Fruit fly (Drosophila melanogaster) whole organism, embryonic: ENCODE results near the gene CG44405.

Experiments used
- CG10267 ChIP-seq: fragments of 200-800 bp; sonication (Bioruptor generic); optimal IDR thresholded peaks from 2 replicates; lab custom pipeline; 2018; ENCODE audit warnings: missing biosample characterization, mild to moderate bottlenecking, missing genetic modification characterization, moderate library complexity
- CG10321 ChIP-seq: fragments of 200-800 bp; sonication (Bioruptor generic); IDR thresholded peaks from 2 replicates; pipeline ENCODE4 v1.3.6; 2022; ENCODE audit warnings: missing biosample characterization, missing genetic modification characterization
- CG10543 ChIP-seq: fragments of 200-800 bp; sonication (Bioruptor generic); optimal IDR thresholded peaks from 3 replicates; lab custom pipeline; 2017; ENCODE audit warnings: missing biosample characterization, mild to moderate bottlenecking, missing genetic modification characterization, moderate library complexity
- CG10654 ChIP-seq: fragments of 200-800 bp; sonication (Bioruptor generic); optimal IDR thresholded peaks from 2 replicates; lab custom pipeline; 2016; ENCODE audit warnings: missing biosample characterization, missing genetic modification characterization
- CG11093 ChIP-seq: fragments of 200-800 bp; sonication (Bioruptor generic); IDR thresholded peaks from 3 replicates; pipeline ENCODE4 v1.3.6; 2022; ENCODE audit warnings: missing biosample characterization, missing genetic modification characterization
- CG11247 ChIP-seq: fragments of 200-800 bp; sonication (Bioruptor generic); IDR thresholded peaks from 2 replicates; pipeline ENCODE4 v1.3.6; 2022; ENCODE audit warnings: missing biosample characterization, missing genetic modification characterization
- CG11504 ChIP-seq: fragments of 200-800 bp; sonication (Bioruptor generic); optimal IDR thresholded peaks from 3 replicates; lab custom pipeline; 2019; ENCODE audit warnings: missing biosample characterization, mild to moderate bottlenecking, missing genetic modification characterization, moderate library complexity
- CG12391 ChIP-seq: fragments of 200-800 bp; sonication (Bioruptor generic); optimal IDR thresholded peaks from 3 replicates; lab custom pipeline; 2018; ENCODE audit warnings: missing biosample characterization, mild to moderate bottlenecking, missing genetic modification characterization, moderate library complexity
- CG13624 ChIP-seq: fragments of 200-800 bp; sonication (Bioruptor generic); optimal IDR thresholded peaks from 2 replicates; lab custom pipeline; 2016; ENCODE audit warnings: missing biosample characterization, missing genetic modification characterization
- CG13894 ChIP-seq: fragments of 200-800 bp; sonication (Bioruptor generic); optimal IDR thresholded peaks from 3 replicates; lab custom pipeline; 2018; ENCODE audit warnings: missing biosample characterization, mild to moderate bottlenecking, missing genetic modification characterization, moderate library complexity
- CG17802 ChIP-seq: fragments of 200-800 bp; sonication (Bioruptor generic); optimal IDR thresholded peaks from 2 replicates; lab custom pipeline; 2018; ENCODE audit warnings: missing biosample characterization, mild to moderate bottlenecking, missing genetic modification characterization, moderate library complexity
- CG2199 ChIP-seq: fragments of 200-800 bp; sonication (Bioruptor generic); IDR thresholded peaks from 3 replicates; pipeline ENCODE4 v1.3.6; 2022; ENCODE audit warnings: missing biosample characterization, missing genetic modification characterization
- CG2889 ChIP-seq: fragments of 200-800 bp; sonication (Bioruptor generic); IDR thresholded peaks from 3 replicates; pipeline ENCODE4 v1.3.6; 2022; ENCODE audit warnings: missing biosample characterization, missing genetic modification characterization
- CG34422 ChIP-seq: fragments of 200-800 bp; sonication (Bioruptor generic); IDR thresholded peaks from 3 replicates; pipeline ENCODE4 v1.3.6; 2022; ENCODE audit warnings: missing biosample characterization, missing genetic modification characterization
- CG3847 ChIP-seq: fragments of 200-800 bp; sonication (Bioruptor generic); IDR thresholded peaks from 2 replicates; pipeline ENCODE4 v1.3.6; 2022; ENCODE audit warnings: missing biosample characterization, missing genetic modification characterization
- CG4282 ChIP-seq: fragments of 200-800 bp; sonication (Bioruptor generic); optimal IDR thresholded peaks from 2 replicates; lab custom pipeline; 2016; ENCODE audit warnings: missing biosample characterization, missing genetic modification characterization
- CG5245 ChIP-seq: fragments of 200-800 bp; sonication (Bioruptor generic); optimal IDR thresholded peaks from 3 replicates; lab custom pipeline; 2016; ENCODE audit warnings: missing biosample characterization, missing genetic modification characterization
- CG6254 ChIP-seq: fragments of 200-800 bp; sonication (Bioruptor generic); optimal IDR thresholded peaks from 3 replicates; lab custom pipeline; 2017; ENCODE audit warnings: mild to moderate bottlenecking, missing biosample characterization, missing genetic modification reagents, missing genetic modification characterization
- CG6683 ChIP-seq: fragments of 200-800 bp; sonication (Bioruptor generic); optimal IDR thresholded peaks from 2 replicates; lab custom pipeline; 2017; ENCODE audit warnings: missing biosample characterization, mild to moderate bottlenecking, missing genetic modification characterization, missing genetic modification reagents
- CG6791 ChIP-seq: fragments of 200-800 bp; sonication (Bioruptor generic); IDR thresholded peaks from 3 replicates; pipeline ENCODE4 v1.3.6; 2022; ENCODE audit warnings: missing biosample characterization, missing genetic modification characterization; ENCODE audit not compliant: partially characterized antibody
- CG8765 ChIP-seq: fragments of 200-800 bp; sonication (Bioruptor generic); IDR thresholded peaks from 2 replicates; pipeline ENCODE4 v1.3.6; 2022; ENCODE audit warnings: missing biosample characterization, missing genetic modification characterization
- CG9727 ChIP-seq: fragments of 200-800 bp; sonication (Bioruptor generic); optimal IDR thresholded peaks from 3 replicates; lab custom pipeline; 2017; ENCODE audit warnings: missing biosample characterization, mild to moderate bottlenecking, missing genetic modification characterization
- Dek ChIP-seq: fragments of 200-800 bp; sonication (Bioruptor generic); optimal IDR thresholded peaks from 3 replicates; lab custom pipeline; 2019; ENCODE audit warnings: missing biosample characterization, mild to moderate bottlenecking, missing genetic modification characterization, moderate library complexity
- ERR ChIP-seq: fragments of 200-800 bp; sonication (Bioruptor generic); optimal IDR thresholded peaks from 2 replicates; lab custom pipeline; 2016; ENCODE audit warnings: missing biosample characterization, missing genetic modification characterization
- H2.0 ChIP-seq: fragments of 200-800 bp; sonication (Bioruptor generic); IDR thresholded peaks from 2 replicates; pipeline ENCODE4 v1.3.6; 2022; ENCODE audit warnings: missing biosample characterization, missing genetic modification characterization
- HHEX ChIP-seq: fragments of 200-800 bp; sonication (Bioruptor generic); optimal IDR thresholded peaks from 3 replicates; lab custom pipeline; 2017; ENCODE audit warnings: missing biosample characterization, mild to moderate bottlenecking, missing genetic modification characterization, missing genetic modification reagents
- HLH3B ChIP-seq: fragments of 200-800 bp; sonication (Bioruptor generic); IDR thresholded peaks from 2 replicates; pipeline ENCODE4 v1.3.6; 2022; ENCODE audit warnings: missing biosample characterization, missing genetic modification characterization
- HLHmδ ChIP-seq: fragments of 200-800 bp; sonication (Bioruptor generic); optimal IDR thresholded peaks from 2 replicates; lab custom pipeline; 2018; ENCODE audit warnings: missing biosample characterization, mild to moderate bottlenecking, missing genetic modification characterization, moderate library complexity
- Mad ChIP-seq: fragments of 200-800 bp; sonication (Bioruptor generic); optimal IDR thresholded peaks from 2 replicates; lab custom pipeline; 2016; ENCODE audit warnings: missing biosample characterization, missing genetic modification characterization
- Ptx1 ChIP-seq: fragments of 200-800 bp; sonication (Bioruptor generic); IDR thresholded peaks from 2 replicates; pipeline ENCODE4 v1.3.6; 2022; ENCODE audit warnings: missing biosample characterization, missing genetic modification characterization
- Scr ChIP-seq: fragments of 200-800 bp; sonication (Bioruptor generic); IDR thresholded peaks from 2 replicates; pipeline ENCODE4 v1.3.6; 2022; ENCODE audit warnings: missing biosample characterization, missing genetic modification characterization; ENCODE audit not compliant: partially characterized antibody
- Sox102F ChIP-seq: fragments of 200-800 bp; sonication (Bioruptor generic); optimal IDR thresholded peaks from 2 replicates; lab custom pipeline; 2018; ENCODE audit warnings: missing biosample characterization, mild to moderate bottlenecking, missing genetic modification characterization, moderate library complexity
- Sry-δ ChIP-seq: fragments of 200-800 bp; sonication (Bioruptor generic); optimal IDR thresholded peaks from 2 replicates; lab custom pipeline; 2016; ENCODE audit warnings: missing biosample characterization, missing genetic modification characterization
- Usf ChIP-seq: fragments of 200-800 bp; sonication (Bioruptor generic); optimal IDR thresholded peaks from 2 replicates; lab custom pipeline; 2017; ENCODE audit warnings: missing genotype, missing biosample characterization, missing genetic modification characterization
- abd-A ChIP-seq: fragments of 200-800 bp; sonication (Bioruptor generic); optimal IDR thresholded peaks from 3 replicates; lab custom pipeline; 2019; ENCODE audit warnings: missing biosample characterization, mild to moderate bottlenecking, missing genetic modification characterization, moderate library complexity
- amos ChIP-seq: fragments of 200-800 bp; sonication (Bioruptor generic); IDR thresholded peaks from 2 replicates; pipeline ENCODE4 v1.3.6; 2022; ENCODE audit warnings: missing biosample characterization, missing genetic modification characterization; ENCODE audit not compliant: partially characterized antibody
- ase ChIP-seq: fragments of 200-800 bp; sonication (Bioruptor generic); IDR thresholded peaks from 3 replicates; pipeline ENCODE4 v1.3.6; 2022; ENCODE audit warnings: missing biosample characterization, missing genetic modification characterization
- cas ChIP-seq: fragments of 200-800 bp; sonication (Bioruptor generic); IDR thresholded peaks from 2 replicates; pipeline ENCODE4 v1.3.6; 2022; ENCODE audit warnings: missing biosample characterization, missing genetic modification characterization
- dmrt11E ChIP-seq: fragments of 200-800 bp; sonication (Bioruptor generic); optimal IDR thresholded peaks from 3 replicates; lab custom pipeline; 2018; ENCODE audit warnings: missing biosample characterization, mild to moderate bottlenecking, missing genetic modification characterization, moderate library complexity
- esg ChIP-seq: fragments of 200-800 bp; sonication (Bioruptor generic); conservative IDR thresholded peaks from 2 replicates; pipeline ENCODE4 v1.3.6; 2022; ENCODE audit warnings: missing biosample characterization, missing genetic modification characterization
- fru ChIP-seq: fragments of >200 bp; optimal IDR thresholded peaks from 2 replicates; lab custom pipeline; 2017
- grn ChIP-seq: fragments of 200-800 bp; sonication (Bioruptor generic); optimal IDR thresholded peaks from 3 replicates; lab custom pipeline; 2017; ENCODE audit warnings: missing biosample characterization, missing genetic modification characterization
- h ChIP-seq: fragments of >200 bp; optimal IDR thresholded peaks from 2 replicates; lab custom pipeline; 2017
- knrl ChIP-seq: fragments of 200-800 bp; sonication (Bioruptor generic); IDR thresholded peaks from 3 replicates; pipeline ENCODE4 v1.3.6; 2022; ENCODE audit warnings: missing biosample characterization, missing genetic modification characterization; ENCODE audit not compliant: partially characterized antibody
- lbe ChIP-seq: fragments of 200-800 bp; sonication (Bioruptor generic); optimal IDR thresholded peaks from 2 replicates; lab custom pipeline; 2016; ENCODE audit warnings: missing biosample characterization, mild to moderate bottlenecking, missing genetic modification characterization
- nom ChIP-seq: fragments of 200-800 bp; sonication (Bioruptor generic); optimal IDR thresholded peaks from 2 replicates; lab custom pipeline; 2017; ENCODE audit warnings: missing biosample characterization, missing genetic modification characterization, mild to moderate bottlenecking, moderate library complexity, missing genetic modification reagents
- peb ChIP-seq: fragments of 200-800 bp; sonication (Bioruptor generic); IDR thresholded peaks from 2 replicates; pipeline ENCODE4 v1.3.6; 2022; ENCODE audit warnings: missing biosample characterization, missing genetic modification characterization
- sc ChIP-seq, 3 experiments: fragments of >200 bp in 2 of 3; fragments of 200-800 bp in 1 of 3; sonication (Bioruptor generic) in 1 of 3; optimal IDR thresholded peaks; 2 replicates in 2 of 3; 3 replicates in 1 of 3; lab custom pipeline; 2017; ENCODE audit warnings: mild to moderate bottlenecking in 1 of 3, missing biosample characterization in 1 of 3, missing genetic modification characterization in 1 of 3, missing genetic modification reagents in 1 of 3
- sens-2 ChIP-seq: fragments of 200-800 bp; sonication (Bioruptor generic); IDR thresholded peaks from 2 replicates; pipeline ENCODE4 v1.3.6; 2022; ENCODE audit warnings: missing biosample characterization, missing genetic modification characterization
- tll ChIP-seq, 2 experiments: fragments of 200-800 bp in 1 of 2; fragments of >200 bp in 1 of 2; sonication (Bioruptor generic) in 1 of 2; optimal IDR thresholded peaks; 2 replicates each; lab custom pipeline; 2017 to 2019; ENCODE audit warnings: missing biosample characterization in 2 of 2, missing genetic modification characterization in 2 of 2, mild to moderate bottlenecking in 1 of 2, moderate library complexity in 1 of 2
- usp ChIP-seq: fragments of >200 bp; optimal IDR thresholded peaks from 2 replicates; lab custom pipeline; 2017; ENCODE audit warnings: missing biosample characterization, missing genetic modification characterization
- vvl ChIP-seq: fragments of 200-800 bp; sonication (Bioruptor generic); IDR thresholded peaks from 2 replicates; pipeline ENCODE4 v1.3.6; 2022; ENCODE audit warnings: missing biosample characterization, missing genetic modification characterization

The CG44405 gene

dm6 chr2L:16315027-16315426, 27.1 kb downstream of the CG44405 start (continued):
- TF ChIP-seq lbe (peak; percentile 3), CG11504 (no peak), vvl (GFP tag; lab: Robert Waterston, UW) (peak; percentile 55), CG12391 (tag; lab: Kevin White, UChicago) (no peak), HLH3B (GFP tag; lab: Robert Waterston, UW) (no peak), amos (GFP tag; lab: Robert Waterston, UW) (no peak; the same call in 1 of the 2 replicates), CG13624 (GFP tag; lab: Kevin White, UChicago) (no peak), tll (GFP tag; optimal IDR thresholded peaks at IDR 0.05; lab: Kevin White, UChicago) (no peak), CG2889 (GFP tag; lab: Robert Waterston, UW) (no peak), grn (peak; percentile 9), Sox102F (GFP tag; lab: Kevin White, UChicago) (no peak), CG4282 (no peak), Usf (GFP tag; lab: Kevin White, UChicago) (no peak), Sry-δ (GFP tag; lab: Kevin White, UChicago) (no peak), CG10267 (tag; lab: Kevin White, UChicago) (no peak), CG10654 (GFP tag; lab: Kevin White, UChicago) (no peak), sens-2 (GFP tag; lab: Robert Waterston, UW) (no peak), CG10321 (no peak), dmrt11E (tag; lab: Kevin White, UChicago) (no peak), cas (GFP tag; lab: Robert Waterston, UW) (no peak), HLHmδ (no peak), CG11247 (GFP tag; lab: Robert Waterston, UW) (no peak), ase (GFP tag; lab: Robert Waterston, UW) (no peak), ERR (GFP tag; lab: Kevin White, UChicago) (no peak), CG6683 (GFP tag; lab: Kevin White, UChicago) (no peak), fru (lab: Kevin White, UChicago) (no peak), CG17802 (no peak), H2.0 (no peak), Dek (tag; lab: Kevin White, UChicago) (peak; percentile 26), Scr (GFP tag; lab: Robert Waterston, UW) (no peak), Ptx1 (no peak), CG2199 (GFP tag; lab: Robert Waterston, UW) (peak; percentile 67; the same call in 1 of the 3 replicates), CG6791 (GFP tag; lab: Robert Waterston, UW) (no peak), h (lab: Kevin White, UChicago) (no peak), CG9727 (no peak), esg (no peak), usp (GFP tag; lab: Kevin White, UChicago) (no peak), CG13894 (tag; lab: Kevin White, UChicago) (peak; percentile 92), CG3847 (GFP tag; lab: Robert Waterston, UW) (no peak), CG6254 (no peak), Mad (GFP tag; lab: Kevin White, UChicago) (no peak), peb (GFP tag; lab: Robert Waterston, UW) (no peak), CG5245 (GFP tag; lab: Kevin White, UChicago) (no peak), abd-A (tag; lab: Kevin White, UChicago) (peak; percentile 75), knrl (GFP tag; lab: Robert Waterston, UW) (no peak), HHEX (GFP tag; lab: Kevin White, UChicago) (no peak), CG34422 (GFP tag; lab: Robert Waterston, UW) (no peak), sc (optimal IDR thresholded peaks at IDR 0.05; lab: Kevin White, UChicago) (no peak), sc (GFP tag; optimal IDR thresholded peaks at IDR 0.05; lab: Kevin White, UChicago) (no peak), CG8765 (no peak), CG11093 (GFP tag; lab: Robert Waterston, UW) (no peak), nom (GFP tag; lab: Kevin White, UChicago) (peak; percentile 78), CG10543 (GFP tag; lab: Kevin White, UChicago) (peak; percentile 82)
